Worm (Caenorhabditis elegans) whole organism, L2 larva: ENCODE measurements around the gene K08B12.1.

Experiments
- C34F6.9 ChIP-seq: fragments of 150-350 bp; optimal IDR thresholded peaks from 2 replicates; lab custom pipeline; 2014; ENCODE audit warnings: missing biosample characterization, missing genetic modification characterization
- F13H6.1 ChIP-seq: sonication (generic microtip); optimal IDR thresholded peaks from 2 replicates; lab custom pipeline; 2016; ENCODE audit warnings: missing genetic modification characterization, missing compliant biosample characterization
- R02D3.7 ChIP-seq: fragments of 150-350 bp; optimal IDR thresholded peaks from 2 replicates; lab custom pipeline; 2014; ENCODE audit warnings: missing biosample characterization, missing genetic modification characterization
- Y55F3AM.14 ChIP-seq: fragments of 200-800 bp; sonication (Bioruptor generic); optimal IDR thresholded peaks from 2 replicates; lab custom pipeline; 2018; ENCODE audit warnings: mild to moderate bottlenecking, missing genetic modification characterization, missing compliant biosample characterization
- ZK546.5 ChIP-seq: sonication (generic microtip); optimal IDR thresholded peaks from 2 replicates; lab custom pipeline; 2017; ENCODE audit warnings: missing biosample characterization, missing genetic modification characterization
- alr-1 ChIP-seq: fragments of 150-350 bp; optimal IDR thresholded peaks from 2 replicates; lab custom pipeline; 2014; ENCODE audit warnings: missing biosample characterization, missing genetic modification characterization
- aly-2 ChIP-seq: fragments of 150-350 bp; optimal IDR thresholded peaks from 2 replicates; lab custom pipeline; 2014; ENCODE audit warnings: missing biosample characterization, missing genetic modification characterization
- ama-1 ChIP-seq: fragments of 150-350 bp; optimal IDR thresholded peaks from 2 replicates; lab custom pipeline; 2018; ENCODE audit warnings: inconsistent platforms
- blmp-1 ChIP-seq: sonication (generic microtip); optimal IDR thresholded peaks from 2 replicates; lab custom pipeline; 2017; ENCODE audit warnings: missing genetic modification characterization, mild to moderate bottlenecking, missing compliant biosample characterization, antibody characterized with exemption, moderate library complexity; ENCODE audit not compliant: insufficient read depth
- ceh-16 ChIP-seq: fragments of 150-350 bp; optimal IDR thresholded peaks from 2 replicates; lab custom pipeline; 2014; ENCODE audit warnings: missing biosample characterization, missing genetic modification characterization
- ceh-82 ChIP-seq: fragments of 150-350 bp; optimal IDR thresholded peaks from 2 replicates; lab custom pipeline; 2014; ENCODE audit warnings: missing biosample characterization, missing genetic modification characterization
- crh-2 ChIP-seq: sonication (generic microtip); optimal IDR thresholded peaks from 2 replicates; lab custom pipeline; 2017; ENCODE audit warnings: missing biosample characterization, missing genetic modification characterization
- dmd-4 ChIP-seq: sonication (generic microtip); optimal IDR thresholded peaks from 2 replicates; lab custom pipeline; 2017; ENCODE audit warnings: missing biosample characterization, missing genetic modification characterization
- egl-27 ChIP-seq: sonication (generic microtip); optimal IDR thresholded peaks from 3 replicates; lab custom pipeline; 2017; ENCODE audit warnings: missing biosample characterization, missing genetic modification reagents, missing genetic modification characterization
- elt-1 ChIP-seq: fragments of 150-350 bp; optimal IDR thresholded peaks from 2 replicates; lab custom pipeline; 2014; ENCODE audit warnings: missing biosample characterization, missing genetic modification characterization
- elt-3 ChIP-seq: sonication (generic microtip); optimal IDR thresholded peaks from 2 replicates; lab custom pipeline; 2017; ENCODE audit warnings: missing biosample characterization, missing genetic modification characterization
- fos-1 ChIP-seq: fragments of 150-350 bp; optimal IDR thresholded peaks from 2 replicates; lab custom pipeline; 2014; ENCODE audit warnings: missing biosample characterization, missing genetic modification characterization
- gmeb-1 ChIP-seq: fragments of 150-350 bp; optimal IDR thresholded peaks from 2 replicates; lab custom pipeline; 2014; ENCODE audit warnings: missing biosample characterization, missing genetic modification characterization
- lin-11 ChIP-seq: fragments of 150-350 bp; sonication (generic microtip); optimal IDR thresholded peaks from 2 replicates; lab custom pipeline; 2014; ENCODE audit warnings: missing biosample characterization, missing genetic modification characterization, inconsistent platforms, mixed read lengths
- lin-13 ChIP-seq: fragments of 150-350 bp; optimal IDR thresholded peaks from 2 replicates; lab custom pipeline; 2014; ENCODE audit warnings: missing biosample characterization, missing genetic modification reagents, missing genetic modification characterization
- lin-39 ChIP-seq: fragments of 150-350 bp; optimal IDR thresholded peaks from 2 replicates; lab custom pipeline; 2014; ENCODE audit warnings: missing biosample characterization, missing genetic modification reagents, missing genetic modification characterization
- lsy-2 ChIP-seq, 2 experiments: fragments of 150-350 bp in 1 of 2; sonication (generic microtip) in 1 of 2; optimal IDR thresholded peaks; 2 replicates each; lab custom pipeline; 2014 to 2017; ENCODE audit warnings: missing biosample characterization in 2 of 2, missing genetic modification characterization in 2 of 2
- mab-5 ChIP-seq: fragments of 150-350 bp; optimal IDR thresholded peaks from 2 replicates; lab custom pipeline; 2014; ENCODE audit warnings: missing biosample characterization, missing genetic modification characterization
- mbf-1 ChIP-seq: sonication (generic microtip); optimal IDR thresholded peaks from 2 replicates; lab custom pipeline; 2017; ENCODE audit warnings: missing biosample characterization, missing genetic modification characterization
- mdl-1 ChIP-seq, 2 experiments: fragments of 150-350 bp in 1 of 2; sonication (generic microtip) in 1 of 2; optimal IDR thresholded peaks; 2 replicates each; lab custom pipeline; 2017; ENCODE audit warnings: missing biosample characterization in 2 of 2, missing genetic modification characterization in 2 of 2
- nhr-10 ChIP-seq: sonication (generic microtip); optimal IDR thresholded peaks from 2 replicates; lab custom pipeline; 2017; ENCODE audit warnings: missing biosample characterization, missing genetic modification characterization
- nhr-11 ChIP-seq: fragments of 150-350 bp; optimal IDR thresholded peaks from 2 replicates; lab custom pipeline; 2014; ENCODE audit warnings: missing biosample characterization, missing genetic modification characterization
- nhr-12 ChIP-seq: fragments of 150-350 bp; optimal IDR thresholded peaks from 2 replicates; lab custom pipeline; 2014; ENCODE audit warnings: missing biosample characterization, missing genetic modification characterization
- nhr-129 ChIP-seq: fragments of 150-350 bp; optimal IDR thresholded peaks from 2 replicates; lab custom pipeline; 2014; ENCODE audit warnings: missing biosample characterization, missing genetic modification characterization
- nhr-21 ChIP-seq: fragments of 150-350 bp; optimal IDR thresholded peaks from 2 replicates; lab custom pipeline; 2014; ENCODE audit warnings: missing biosample characterization, missing genetic modification characterization
- nhr-23 ChIP-seq: fragments of 150-350 bp; optimal IDR thresholded peaks from 2 replicates; lab custom pipeline; 2014; ENCODE audit warnings: missing biosample characterization, missing genetic modification reagents, missing genetic modification characterization
- nhr-237 ChIP-seq: fragments of 150-350 bp; optimal IDR thresholded peaks from 2 replicates; lab custom pipeline; 2014; ENCODE audit warnings: missing biosample characterization, missing genetic modification characterization
- nhr-25 ChIP-seq: fragments of 150-350 bp; sonication (generic microtip); optimal IDR thresholded peaks from 3 replicates; lab custom pipeline; 2014; ENCODE audit warnings: missing biosample characterization, missing genetic modification characterization
- nhr-6 ChIP-seq: fragments of 150-350 bp; optimal IDR thresholded peaks from 2 replicates; lab custom pipeline; 2014; ENCODE audit warnings: missing biosample characterization, missing genetic modification characterization
- nhr-77 ChIP-seq: fragments of 150-350 bp; optimal IDR thresholded peaks from 2 replicates; lab custom pipeline; 2014; ENCODE audit warnings: missing biosample characterization, missing genetic modification characterization
- peb-1 ChIP-seq: fragments of 150-350 bp; optimal IDR thresholded peaks from 2 replicates; lab custom pipeline; 2014; ENCODE audit warnings: missing biosample characterization, missing genetic modification characterization
- sem-4 ChIP-seq: fragments of 150-350 bp; optimal IDR thresholded peaks from 2 replicates; lab custom pipeline; 2014; ENCODE audit warnings: missing biosample characterization, missing genetic modification reagents, missing genetic modification characterization
- skn-1 ChIP-seq: sonication (generic microtip); optimal IDR thresholded peaks from 2 replicates; lab custom pipeline; 2017; ENCODE audit warnings: missing biosample characterization, missing genetic modification characterization
- sma-3 ChIP-seq: sonication (generic microtip); optimal IDR thresholded peaks from 2 replicates; lab custom pipeline; 2016; ENCODE audit warnings: missing genetic modification reagents, missing genetic modification characterization, missing compliant biosample characterization
- sma-9 ChIP-seq, 2 experiments: fragments of 150-350 bp in 1 of 2; sonication (generic microtip) in 1 of 2; optimal IDR thresholded peaks; 2 replicates each; lab custom pipeline; 2014 to 2016; ENCODE audit warnings: missing genetic modification characterization in 2 of 2, mild to moderate bottlenecking in 1 of 2, missing biosample characterization in 1 of 2, missing compliant biosample characterization in 1 of 2, missing genetic modification reagents in 1 of 2, moderate library complexity in 1 of 2
- snpc-4 ChIP-seq: fragments of 150-350 bp; optimal IDR thresholded peaks from 2 replicates; lab custom pipeline; 2014; ENCODE audit warnings: missing biosample characterization, missing genetic modification characterization
- unc-39 ChIP-seq: fragments of 150-350 bp; optimal IDR thresholded peaks from 2 replicates; lab custom pipeline; 2014; ENCODE audit warnings: missing biosample characterization, missing genetic modification characterization
- unc-55 ChIP-seq: fragments of 150-350 bp; sonication (generic microtip); optimal IDR thresholded peaks from 3 replicates; lab custom pipeline; 2014; ENCODE audit warnings: missing biosample characterization, missing genetic modification reagents, missing genetic modification characterization
- unc-62 ChIP-seq: fragments of 150-350 bp; optimal IDR thresholded peaks from 2 replicates; lab custom pipeline; 2014; ENCODE audit warnings: missing biosample characterization, missing genetic modification reagents, missing genetic modification characterization
- zag-1 ChIP-seq: fragments of 150-350 bp; optimal IDR thresholded peaks from 2 replicates; lab custom pipeline; 2014; ENCODE audit warnings: missing biosample characterization, missing genetic modification characterization
- ztf-1 ChIP-seq: fragments of 200-800 bp; sonication (Bioruptor generic); conservative IDR thresholded peaks from 2 replicates; pipeline ENCODE4 v1.3.6; 2022; ENCODE audit warnings: missing genetic modification characterization, missing compliant biosample characterization
- ztf-11 ChIP-seq: sonication (generic microtip); optimal IDR thresholded peaks from 2 replicates; lab custom pipeline; 2017; ENCODE audit warnings: missing biosample characterization, missing genetic modification characterization
- ztf-4 ChIP-seq: fragments of 150-350 bp; optimal IDR thresholded peaks from 2 replicates; lab custom pipeline; 2014; ENCODE audit warnings: missing biosample characterization, missing genetic modification characterization

The K08B12.1 gene

ce11 chrV:6230629-6231229 is 28.4 kb upstream of the K08B12.1 start:
- peak in 1 of 2 experiments; percentile 9 for TF ChIP-seq lsy-2 (tag; optimal IDR thresholded peaks at IDR 0.05; lab: Kevin White, UChicago)
- TF ChIP-seq nhr-77 (tag; lab: Kevin White, UChicago), result no peak
- TF ChIP-seq nhr-25 (tag; lab: Kevin White, UChicago), result peak; percentile 10
- TF ChIP-seq unc-62, result no peak
- TF ChIP-seq F13H6.1 (tag; lab: Kevin White, UChicago), result peak; percentile 12
- TF ChIP-seq dmd-4 (tag; lab: Kevin White, UChicago), result no peak
- peak; percentile 19 for TF ChIP-seq crh-2 (tag; lab: Kevin White, UChicago)
- peak; percentile 10 for TF ChIP-seq fos-1
- peak; percentile 48 for TF ChIP-seq sma-9 (GFP tag; optimal IDR thresholded peaks at IDR 0.05; lab: Kevin White, UChicago)
- TF ChIP-seq sma-9 (tag; optimal IDR thresholded peaks at IDR 0.05; lab: Kevin White, UChicago), result no peak
- no peak for TF ChIP-seq ceh-82 (tag; lab: Kevin White, UChicago)
- no peak for TF ChIP-seq ztf-11 (tag; lab: Kevin White, UChicago)
- TF ChIP-seq gmeb-1 (tag; lab: Kevin White, UChicago), result peak; percentile 14

ce11 chrV:6231902-6232340 is 27.2 kb upstream of the K08B12.1 start:
- no peak for TF ChIP-seq dmd-4 (tag; lab: Kevin White, UChicago)
- TF ChIP-seq alr-1, result no peak
- no peak for TF ChIP-seq nhr-12 (tag; lab: Kevin White, UChicago)
- no peak for TF ChIP-seq mdl-1 (tag; optimal IDR thresholded peaks at IDR 0.05; lab: Kevin White, UChicago)
- no peak for TF ChIP-seq skn-1
- TF ChIP-seq unc-39, result no peak
- no peak for TF ChIP-seq crh-2 (tag; lab: Kevin White, UChicago)
- no peak for TF ChIP-seq sem-4 (tag; lab: Kevin White, UChicago)
- no peak for TF ChIP-seq snpc-4 (tag; lab: Kevin White, UChicago)
- no peak for TF ChIP-seq elt-3 (tag; lab: Kevin White, UChicago)
- peak in 1 of 2 experiments; percentile 33 for TF ChIP-seq lsy-2 (tag; optimal IDR thresholded peaks at IDR 0.05; lab: Kevin White, UChicago)
- no peak for TF ChIP-seq nhr-23
- TF ChIP-seq ztf-4, result no peak
- TF ChIP-seq ceh-16 (tag; lab: Kevin White, UChicago), result no peak
- TF ChIP-seq mab-5 (tag; lab: Kevin White, UChicago), result no peak
- TF ChIP-seq peb-1 (tag; lab: Kevin White, UChicago), result no peak
- TF ChIP-seq ceh-82 (tag; lab: Kevin White, UChicago), result no peak
- no peak for TF ChIP-seq nhr-77 (tag; lab: Kevin White, UChicago)
- no peak for TF ChIP-seq nhr-21
- TF ChIP-seq unc-62, result no peak
- no peak for TF ChIP-seq gmeb-1 (tag; lab: Kevin White, UChicago)
- TF ChIP-seq nhr-11 (tag; lab: Kevin White, UChicago), result no peak
- no peak for TF ChIP-seq elt-1 (tag; lab: Kevin White, UChicago)
- TF ChIP-seq nhr-6 (tag; lab: Kevin White, UChicago), result peak; percentile 7
- no peak for TF ChIP-seq blmp-1 (tag; lab: Kevin White, UChicago)
- no peak for TF ChIP-seq nhr-237
- no peak for TF ChIP-seq F13H6.1 (tag; lab: Kevin White, UChicago)
- TF ChIP-seq unc-55, result no peak
- no peak for TF ChIP-seq ZK546.5 (tag; lab: Kevin White, UChicago)
- no peak for TF ChIP-seq Y55F3AM.14 (GFP tag; lab: Kevin White, UChicago)
- peak; percentile 31 for TF ChIP-seq nhr-25 (tag; lab: Kevin White, UChicago)
- TF ChIP-seq lin-13 (GFP tag; lab: Kevin White, UChicago), result no peak
- no peak for TF ChIP-seq ztf-1 (GFP tag; lab: Robert Waterston, UW)
- TF ChIP-seq zag-1, result no peak
- TF ChIP-seq ztf-11 (tag; lab: Kevin White, UChicago), result no peak
- TF ChIP-seq lin-11 (tag; lab: Kevin White, UChicago), result no peak
- peak; percentile 7 for TF ChIP-seq sma-9 (GFP tag; optimal IDR thresholded peaks at IDR 0.05; lab: Kevin White, UChicago)
- no peak for TF ChIP-seq sma-9 (tag; optimal IDR thresholded peaks at IDR 0.05; lab: Kevin White, UChicago)
- peak; percentile 1 for TF ChIP-seq C34F6.9 (tag; lab: Kevin White, UChicago)
- TF ChIP-seq egl-27 (tag; lab: Kevin White, UChicago), result no peak
- TF ChIP-seq nhr-129 (tag; lab: Kevin White, UChicago), result peak; percentile 75
- TF ChIP-seq mbf-1 (tag; lab: Kevin White, UChicago), result no peak
- no peak for TF ChIP-seq R02D3.7 (tag; lab: Kevin White, UChicago)
- TF ChIP-seq ama-1 (lab: Kevin White, UChicago), result no peak
- no peak for TF ChIP-seq fos-1
- no peak for TF ChIP-seq nhr-10 (tag; lab: Kevin White, UChicago)
- no peak for TF ChIP-seq aly-2
- no peak for TF ChIP-seq sma-3 (GFP tag; lab: Kevin White, UChicago)
- TF ChIP-seq lin-39 (tag; lab: Kevin White, UChicago), result no peak
